Worm (Caenorhabditis elegans) whole organism, L3 larva: Measurements from ENCODE around the gene metl-5.

Source experiments
- fkh-10 ChIP-seq: sonication (generic microtip); optimal IDR thresholded peaks from 2 replicates; lab custom pipeline; 2017; ENCODE audit warnings: missing biosample characterization, missing genetic modification reagents, missing genetic modification characterization
- nfya-1 ChIP-seq: sonication (generic microtip); optimal IDR thresholded peaks from 2 replicates; lab custom pipeline; 2017; ENCODE audit warnings: missing genetic modification characterization, mild to moderate bottlenecking, missing compliant biosample characterization, antibody characterized with exemption, moderate library complexity; ENCODE audit not compliant: insufficient read depth
- nhr-25 ChIP-seq: sonication (generic microtip); optimal IDR thresholded peaks from 2 replicates; lab custom pipeline; 2017; ENCODE audit warnings: missing biosample characterization, missing genetic modification characterization
- nhr-76 ChIP-seq: fragments of 150-350 bp; sonication (generic microtip); optimal IDR thresholded peaks from 5 replicates; lab custom pipeline; 2014; ENCODE audit warnings: missing biosample characterization, missing genetic modification characterization
- pha-4 ChIP-seq: fragments of 150-350 bp; optimal IDR thresholded peaks from 2 replicates; lab custom pipeline; 2014; ENCODE audit warnings: missing biosample characterization, missing genetic modification reagents, missing genetic modification characterization
- pqm-1 ChIP-seq: fragments of 150-350 bp; optimal IDR thresholded peaks from 2 replicates; lab custom pipeline; 2017; ENCODE audit warnings: missing biosample characterization, missing genetic modification characterization, inconsistent platforms

DNA sequence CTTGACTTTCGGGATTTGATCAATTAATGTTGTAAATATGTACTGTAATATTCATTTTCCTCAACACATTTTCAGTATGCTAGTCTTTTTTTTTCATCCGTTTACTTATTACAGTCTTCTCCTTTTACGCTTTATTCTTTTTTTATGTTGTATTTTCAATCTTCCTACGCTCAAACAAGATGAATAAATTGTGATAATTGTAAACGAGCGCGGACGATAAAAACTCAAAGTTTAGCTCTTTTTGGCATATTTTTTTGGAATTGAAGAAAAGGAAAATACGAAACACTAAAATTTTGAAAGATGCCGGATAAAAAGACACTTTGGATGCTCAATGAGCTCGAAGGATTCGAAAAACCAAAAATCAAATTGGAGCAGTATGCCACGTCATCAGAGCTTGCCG, at the start of gene metl-5:
- TF ChIP-seq nhr-25 (tag; lab: Kevin White, UChicago) (no peak), fkh-10 (no peak), pqm-1 (tag; lab: Kevin White, UChicago) (no peak), nhr-76 (no peak), nfya-1 (tag; lab: Kevin White, UChicago) (no peak), pha-4 (tag; lab: Kevin White, UChicago) (no peak)
